Worm (Caenorhabditis elegans) whole organism, L1 larva: ENCODE data around the gene srj-49.

ENCODE experiments used
- aly-2 ChIP-seq: fragments of 150-350 bp; optimal IDR thresholded peaks from 2 replicates; lab custom pipeline; 2014; ENCODE audit warnings: missing biosample characterization, missing genetic modification characterization
- egl-13 ChIP-seq: sonication (generic microtip); optimal IDR thresholded peaks from 2 replicates; lab custom pipeline; 2016; ENCODE audit warnings: missing genotype, missing genetic modification reagents, missing genetic modification characterization, missing compliant biosample characterization
- nhr-12 ChIP-seq: sonication (generic microtip); optimal IDR thresholded peaks from 2 replicates; lab custom pipeline; 2017; ENCODE audit warnings: missing biosample characterization, missing genetic modification characterization
- pag-3 ChIP-seq: sonication (generic microtip); optimal IDR thresholded peaks from 2 replicates; lab custom pipeline; 2017; ENCODE audit warnings: missing genetic modification characterization, mild to moderate bottlenecking, missing compliant biosample characterization, antibody characterized with exemption, borderline replicate concordance; ENCODE audit not compliant: insufficient read depth
- pqm-1 ChIP-seq: sonication (generic microtip); optimal IDR thresholded peaks from 3 replicates; lab custom pipeline; 2017; ENCODE audit warnings: missing biosample characterization, missing genetic modification characterization
- snpc-4 ChIP-seq: fragments of 150-350 bp; optimal IDR thresholded peaks from 2 replicates; lab custom pipeline; 2014; ENCODE audit warnings: missing biosample characterization, missing genetic modification characterization
- ztf-11 ChIP-seq, 2 experiments: sonication (generic microtip); optimal IDR thresholded peaks; 2 replicates each; lab custom pipeline; 2016 to 2017; ENCODE audit warnings: missing genetic modification characterization in 2 of 2, missing biosample characterization in 1 of 2, missing compliant biosample characterization in 1 of 2

DNA sequence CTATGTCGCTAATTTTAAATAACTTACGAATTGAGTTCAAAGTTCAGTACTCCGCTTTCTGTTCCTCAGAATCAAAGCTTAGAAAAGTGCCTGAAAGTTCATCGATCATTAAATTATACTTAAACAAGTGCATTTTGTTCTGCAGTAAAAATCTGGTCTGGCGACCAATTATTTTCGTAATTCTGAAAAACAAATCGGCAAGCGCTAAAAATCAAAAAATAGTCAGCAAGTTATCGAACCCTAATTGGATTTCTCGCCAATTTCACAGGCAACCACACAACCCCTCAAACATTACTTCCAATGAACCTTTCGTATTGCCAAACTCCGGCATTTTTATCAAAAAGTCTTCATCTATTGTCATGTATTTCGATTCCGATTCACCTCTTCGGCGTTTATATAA, 14.9 kb upstream of the srj-49 start, which contains the start of gene srh-272:
- TF ChIP-seq aly-2, result no peak
- TF ChIP-seq nhr-12 (tag; lab: Kevin White, UChicago), result no peak
- no peak for TF ChIP-seq snpc-4 (tag; lab: Kevin White, UChicago)
- TF ChIP-seq pag-3 (tag; lab: Kevin White, UChicago), result no peak
- no peak for TF ChIP-seq ztf-11 (tag; optimal IDR thresholded peaks at IDR 0.05; lab: Kevin White, UChicago)
- TF ChIP-seq egl-13 (tag; lab: Kevin White, UChicago), result no peak
- no peak for TF ChIP-seq pqm-1 (tag; lab: Kevin White, UChicago)
